Worm (Caenorhabditis elegans): ENCODE data around the gene haf-3.

- TF ChIP-seq unc-130 (GFP tag; optimal IDR thresholded peaks at IDR 0.05): no peak
- TF ChIP-seq ztf-11 (tag; optimal IDR thresholded peaks at IDR 0.05): no peak
These were observed 33.8 kb downstream of the haf-3 start, which contains the start of gene str-38 for ce11 chrV:15732209-15732608.

Measured in whole organism, L4 larva.